Worm (Caenorhabditis elegans) whole organism, L2 larva: ENCODE results near the gene ZC395.4.

Source experiments
- C34F6.9 ChIP-seq: fragments of 150-350 bp; optimal IDR thresholded peaks from 2 replicates; lab custom pipeline; 2014; ENCODE audit warnings: missing biosample characterization, missing genetic modification characterization
- F13H6.1 ChIP-seq: sonication (generic microtip); optimal IDR thresholded peaks from 2 replicates; lab custom pipeline; 2016; ENCODE audit warnings: missing genetic modification characterization, missing compliant biosample characterization
- R02D3.7 ChIP-seq: fragments of 150-350 bp; optimal IDR thresholded peaks from 2 replicates; lab custom pipeline; 2014; ENCODE audit warnings: missing biosample characterization, missing genetic modification characterization
- Y55F3AM.14 ChIP-seq: fragments of 200-800 bp; sonication (Bioruptor generic); optimal IDR thresholded peaks from 2 replicates; lab custom pipeline; 2018; ENCODE audit warnings: mild to moderate bottlenecking, missing genetic modification characterization, missing compliant biosample characterization
- ZK546.5 ChIP-seq: sonication (generic microtip); optimal IDR thresholded peaks from 2 replicates; lab custom pipeline; 2017; ENCODE audit warnings: missing biosample characterization, missing genetic modification characterization
- alr-1 ChIP-seq: fragments of 150-350 bp; optimal IDR thresholded peaks from 2 replicates; lab custom pipeline; 2014; ENCODE audit warnings: missing biosample characterization, missing genetic modification characterization
- aly-2 ChIP-seq: fragments of 150-350 bp; optimal IDR thresholded peaks from 2 replicates; lab custom pipeline; 2014; ENCODE audit warnings: missing biosample characterization, missing genetic modification characterization
- ama-1 ChIP-seq: fragments of 150-350 bp; optimal IDR thresholded peaks from 2 replicates; lab custom pipeline; 2018; ENCODE audit warnings: inconsistent platforms
- blmp-1 ChIP-seq: sonication (generic microtip); optimal IDR thresholded peaks from 2 replicates; lab custom pipeline; 2017; ENCODE audit warnings: missing genetic modification characterization, mild to moderate bottlenecking, missing compliant biosample characterization, antibody characterized with exemption, moderate library complexity; ENCODE audit not compliant: insufficient read depth
- ceh-16 ChIP-seq: fragments of 150-350 bp; optimal IDR thresholded peaks from 2 replicates; lab custom pipeline; 2014; ENCODE audit warnings: missing biosample characterization, missing genetic modification characterization
- ceh-82 ChIP-seq: fragments of 150-350 bp; optimal IDR thresholded peaks from 2 replicates; lab custom pipeline; 2014; ENCODE audit warnings: missing biosample characterization, missing genetic modification characterization
- crh-2 ChIP-seq: sonication (generic microtip); optimal IDR thresholded peaks from 2 replicates; lab custom pipeline; 2017; ENCODE audit warnings: missing biosample characterization, missing genetic modification characterization
- dmd-4 ChIP-seq: sonication (generic microtip); optimal IDR thresholded peaks from 2 replicates; lab custom pipeline; 2017; ENCODE audit warnings: missing biosample characterization, missing genetic modification characterization
- egl-27 ChIP-seq: sonication (generic microtip); optimal IDR thresholded peaks from 3 replicates; lab custom pipeline; 2017; ENCODE audit warnings: missing biosample characterization, missing genetic modification reagents, missing genetic modification characterization
- elt-1 ChIP-seq: fragments of 150-350 bp; optimal IDR thresholded peaks from 2 replicates; lab custom pipeline; 2014; ENCODE audit warnings: missing biosample characterization, missing genetic modification characterization
- elt-3 ChIP-seq: sonication (generic microtip); optimal IDR thresholded peaks from 2 replicates; lab custom pipeline; 2017; ENCODE audit warnings: missing biosample characterization, missing genetic modification characterization
- fos-1 ChIP-seq: fragments of 150-350 bp; optimal IDR thresholded peaks from 2 replicates; lab custom pipeline; 2014; ENCODE audit warnings: missing biosample characterization, missing genetic modification characterization
- gmeb-1 ChIP-seq: fragments of 150-350 bp; optimal IDR thresholded peaks from 2 replicates; lab custom pipeline; 2014; ENCODE audit warnings: missing biosample characterization, missing genetic modification characterization
- lin-11 ChIP-seq: fragments of 150-350 bp; sonication (generic microtip); optimal IDR thresholded peaks from 2 replicates; lab custom pipeline; 2014; ENCODE audit warnings: missing biosample characterization, missing genetic modification characterization, inconsistent platforms, mixed read lengths
- lin-13 ChIP-seq: fragments of 150-350 bp; optimal IDR thresholded peaks from 2 replicates; lab custom pipeline; 2014; ENCODE audit warnings: missing biosample characterization, missing genetic modification reagents, missing genetic modification characterization
- lin-39 ChIP-seq: fragments of 150-350 bp; optimal IDR thresholded peaks from 2 replicates; lab custom pipeline; 2014; ENCODE audit warnings: missing biosample characterization, missing genetic modification reagents, missing genetic modification characterization
- lsy-2 ChIP-seq, 2 experiments: fragments of 150-350 bp in 1 of 2; sonication (generic microtip) in 1 of 2; optimal IDR thresholded peaks; 2 replicates each; lab custom pipeline; 2014 to 2017; ENCODE audit warnings: missing biosample characterization in 2 of 2, missing genetic modification characterization in 2 of 2
- mab-5 ChIP-seq: fragments of 150-350 bp; optimal IDR thresholded peaks from 2 replicates; lab custom pipeline; 2014; ENCODE audit warnings: missing biosample characterization, missing genetic modification characterization
- mbf-1 ChIP-seq: sonication (generic microtip); optimal IDR thresholded peaks from 2 replicates; lab custom pipeline; 2017; ENCODE audit warnings: missing biosample characterization, missing genetic modification characterization
- mdl-1 ChIP-seq, 2 experiments: fragments of 150-350 bp in 1 of 2; sonication (generic microtip) in 1 of 2; optimal IDR thresholded peaks; 2 replicates each; lab custom pipeline; 2017; ENCODE audit warnings: missing biosample characterization in 2 of 2, missing genetic modification characterization in 2 of 2
- nhr-10 ChIP-seq: sonication (generic microtip); optimal IDR thresholded peaks from 2 replicates; lab custom pipeline; 2017; ENCODE audit warnings: missing biosample characterization, missing genetic modification characterization
- nhr-11 ChIP-seq: fragments of 150-350 bp; optimal IDR thresholded peaks from 2 replicates; lab custom pipeline; 2014; ENCODE audit warnings: missing biosample characterization, missing genetic modification characterization
- nhr-12 ChIP-seq: fragments of 150-350 bp; optimal IDR thresholded peaks from 2 replicates; lab custom pipeline; 2014; ENCODE audit warnings: missing biosample characterization, missing genetic modification characterization
- nhr-129 ChIP-seq: fragments of 150-350 bp; optimal IDR thresholded peaks from 2 replicates; lab custom pipeline; 2014; ENCODE audit warnings: missing biosample characterization, missing genetic modification characterization
- nhr-21 ChIP-seq: fragments of 150-350 bp; optimal IDR thresholded peaks from 2 replicates; lab custom pipeline; 2014; ENCODE audit warnings: missing biosample characterization, missing genetic modification characterization
- nhr-23 ChIP-seq: fragments of 150-350 bp; optimal IDR thresholded peaks from 2 replicates; lab custom pipeline; 2014; ENCODE audit warnings: missing biosample characterization, missing genetic modification reagents, missing genetic modification characterization
- nhr-237 ChIP-seq: fragments of 150-350 bp; optimal IDR thresholded peaks from 2 replicates; lab custom pipeline; 2014; ENCODE audit warnings: missing biosample characterization, missing genetic modification characterization
- nhr-25 ChIP-seq: fragments of 150-350 bp; sonication (generic microtip); optimal IDR thresholded peaks from 3 replicates; lab custom pipeline; 2014; ENCODE audit warnings: missing biosample characterization, missing genetic modification characterization
- nhr-6 ChIP-seq: fragments of 150-350 bp; optimal IDR thresholded peaks from 2 replicates; lab custom pipeline; 2014; ENCODE audit warnings: missing biosample characterization, missing genetic modification characterization
- nhr-77 ChIP-seq: fragments of 150-350 bp; optimal IDR thresholded peaks from 2 replicates; lab custom pipeline; 2014; ENCODE audit warnings: missing biosample characterization, missing genetic modification characterization
- peb-1 ChIP-seq: fragments of 150-350 bp; optimal IDR thresholded peaks from 2 replicates; lab custom pipeline; 2014; ENCODE audit warnings: missing biosample characterization, missing genetic modification characterization
- sem-4 ChIP-seq: fragments of 150-350 bp; optimal IDR thresholded peaks from 2 replicates; lab custom pipeline; 2014; ENCODE audit warnings: missing biosample characterization, missing genetic modification reagents, missing genetic modification characterization
- skn-1 ChIP-seq: sonication (generic microtip); optimal IDR thresholded peaks from 2 replicates; lab custom pipeline; 2017; ENCODE audit warnings: missing biosample characterization, missing genetic modification characterization
- sma-3 ChIP-seq: sonication (generic microtip); optimal IDR thresholded peaks from 2 replicates; lab custom pipeline; 2016; ENCODE audit warnings: missing genetic modification reagents, missing genetic modification characterization, missing compliant biosample characterization
- sma-9 ChIP-seq, 2 experiments: fragments of 150-350 bp in 1 of 2; sonication (generic microtip) in 1 of 2; optimal IDR thresholded peaks; 2 replicates each; lab custom pipeline; 2014 to 2016; ENCODE audit warnings: missing genetic modification characterization in 2 of 2, mild to moderate bottlenecking in 1 of 2, missing biosample characterization in 1 of 2, missing compliant biosample characterization in 1 of 2, missing genetic modification reagents in 1 of 2, moderate library complexity in 1 of 2
- snpc-4 ChIP-seq: fragments of 150-350 bp; optimal IDR thresholded peaks from 2 replicates; lab custom pipeline; 2014; ENCODE audit warnings: missing biosample characterization, missing genetic modification characterization
- unc-55 ChIP-seq: fragments of 150-350 bp; sonication (generic microtip); optimal IDR thresholded peaks from 3 replicates; lab custom pipeline; 2014; ENCODE audit warnings: missing biosample characterization, missing genetic modification reagents, missing genetic modification characterization
- unc-62 ChIP-seq: fragments of 150-350 bp; optimal IDR thresholded peaks from 2 replicates; lab custom pipeline; 2014; ENCODE audit warnings: missing biosample characterization, missing genetic modification reagents, missing genetic modification characterization
- zag-1 ChIP-seq: fragments of 150-350 bp; optimal IDR thresholded peaks from 2 replicates; lab custom pipeline; 2014; ENCODE audit warnings: missing biosample characterization, missing genetic modification characterization
- ztf-11 ChIP-seq: sonication (generic microtip); optimal IDR thresholded peaks from 2 replicates; lab custom pipeline; 2017; ENCODE audit warnings: missing biosample characterization, missing genetic modification characterization
- ztf-4 ChIP-seq: fragments of 150-350 bp; optimal IDR thresholded peaks from 2 replicates; lab custom pipeline; 2014; ENCODE audit warnings: missing biosample characterization, missing genetic modification characterization

Gene ZC395.4

DNA sequence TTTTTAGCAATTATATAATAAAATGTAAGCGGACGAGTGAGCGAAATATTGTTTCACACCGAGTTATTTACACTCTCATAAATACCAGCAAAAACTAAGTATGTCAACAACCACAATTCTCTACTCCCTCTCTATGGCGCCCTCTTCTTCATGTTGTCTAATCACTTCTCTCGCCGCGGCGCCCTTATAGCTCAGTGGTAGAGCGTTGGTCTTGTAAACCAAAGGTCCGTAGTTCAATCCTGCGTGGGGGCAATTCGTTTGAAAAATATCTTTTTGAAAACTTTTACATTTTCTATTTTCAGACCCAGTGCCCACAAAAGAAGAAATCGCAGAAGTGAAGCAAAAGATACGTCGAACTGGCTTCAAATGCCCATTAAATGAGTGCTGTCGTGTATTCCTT is 35.8 kb downstream of the ZC395.4 start:
- no peak for TF ChIP-seq R02D3.7 (tag; lab: Kevin White, UChicago)
- TF ChIP-seq nhr-77 (tag; lab: Kevin White, UChicago): no peak
- TF ChIP-seq nhr-6 (tag; lab: Kevin White, UChicago): no peak
- no peak for TF ChIP-seq ZK546.5 (tag; lab: Kevin White, UChicago)
- peak; percentile 70 for TF ChIP-seq sma-9 (GFP tag; optimal IDR thresholded peaks at IDR 0.05; lab: Kevin White, UChicago)
- no peak for TF ChIP-seq sma-9 (tag; optimal IDR thresholded peaks at IDR 0.05; lab: Kevin White, UChicago)
- TF ChIP-seq lin-39: no peak
- no peak for TF ChIP-seq mbf-1 (tag; lab: Kevin White, UChicago)
- TF ChIP-seq nhr-21 (tag; lab: Kevin White, UChicago): peak; percentile 7
- TF ChIP-seq lsy-2 (tag; optimal IDR thresholded peaks at IDR 0.05; lab: Kevin White, UChicago): peak; percentile 44 to 58
- no peak for TF ChIP-seq mdl-1 (tag; optimal IDR thresholded peaks at IDR 0.05; lab: Kevin White, UChicago)
- no peak for TF ChIP-seq ama-1 (lab: Kevin White, UChicago)
- peak; percentile 63 for TF ChIP-seq Y55F3AM.14 (GFP tag; lab: Kevin White, UChicago)
- TF ChIP-seq aly-2 (tag; lab: Kevin White, UChicago): no peak
- TF ChIP-seq snpc-4 (tag; lab: Kevin White, UChicago): no peak
- no peak for TF ChIP-seq nhr-25 (tag; lab: Kevin White, UChicago)
- no peak for TF ChIP-seq skn-1 (tag; lab: Kevin White, UChicago)
- TF ChIP-seq sma-3: peak; percentile 40
- TF ChIP-seq egl-27 (tag; lab: Kevin White, UChicago): peak; percentile 29
- no peak for TF ChIP-seq elt-3 (tag; lab: Kevin White, UChicago)
- TF ChIP-seq crh-2 (tag; lab: Kevin White, UChicago): peak; percentile 42
- peak; percentile 33 for TF ChIP-seq C34F6.9 (tag; lab: Kevin White, UChicago)
- peak; percentile 52 for TF ChIP-seq gmeb-1
- peak; percentile 6 for TF ChIP-seq ztf-4 (tag; lab: Kevin White, UChicago)
- peak; percentile 38 for TF ChIP-seq unc-55
- no peak for TF ChIP-seq ceh-16
- no peak for TF ChIP-seq nhr-23 (tag; lab: Kevin White, UChicago)
- no peak for TF ChIP-seq alr-1
- peak; percentile 46 for TF ChIP-seq lin-13 (GFP tag; lab: Kevin White, UChicago)
- TF ChIP-seq peb-1 (tag; lab: Kevin White, UChicago): no peak
- no peak for TF ChIP-seq F13H6.1 (tag; lab: Kevin White, UChicago)
- TF ChIP-seq elt-1 (tag; lab: Kevin White, UChicago): no peak
- TF ChIP-seq ceh-82 (tag; lab: Kevin White, UChicago): no peak
- no peak for TF ChIP-seq nhr-11 (tag; lab: Kevin White, UChicago)
- TF ChIP-seq lin-11 (tag; lab: Kevin White, UChicago): no peak
- TF ChIP-seq nhr-129 (tag; lab: Kevin White, UChicago): peak; percentile 69
- TF ChIP-seq fos-1 (tag; lab: Kevin White, UChicago): peak; percentile 49
- TF ChIP-seq blmp-1: no peak
- TF ChIP-seq mab-5 (tag; lab: Kevin White, UChicago): no peak
- no peak for TF ChIP-seq nhr-10 (tag; lab: Kevin White, UChicago)

DNA sequence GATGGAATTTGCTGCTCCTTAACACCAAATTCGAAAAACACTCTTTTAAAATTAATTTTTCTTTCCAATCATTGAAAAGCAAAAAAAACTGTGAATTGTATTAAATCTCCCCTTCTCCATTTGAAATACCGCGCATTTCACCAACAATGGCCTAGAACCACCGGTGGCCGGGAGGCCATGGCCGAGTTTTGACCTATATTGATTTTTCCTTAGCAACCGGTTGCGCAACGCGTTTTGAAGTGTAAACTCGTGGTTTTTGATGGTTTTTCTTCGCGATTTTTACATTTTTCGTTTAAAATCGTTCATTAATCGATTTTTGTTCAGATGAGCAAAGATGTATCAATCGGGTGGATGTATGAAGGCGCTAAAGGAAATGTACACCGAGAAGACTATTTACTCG is 38.4 kb downstream of the ZC395.4 start, which contains the start of gene mog-3:
TSS of gene mog-3 (plus strand) at position 319 of the 400 bp plus-strand sequence.
- TF ChIP-seq F13H6.1 (tag; lab: Kevin White, UChicago) (peak; percentile 66), blmp-1 (no peak), ztf-11 (no peak), elt-1 (tag; lab: Kevin White, UChicago) (no peak), sem-4 (tag; lab: Kevin White, UChicago) (no peak), crh-2 (tag; lab: Kevin White, UChicago) (peak; percentile 62), nhr-77 (tag; lab: Kevin White, UChicago) (no peak), nhr-11 (tag; lab: Kevin White, UChicago) (no peak), nhr-12 (tag; lab: Kevin White, UChicago) (no peak), dmd-4 (tag; lab: Kevin White, UChicago) (no peak), gmeb-1 (peak; percentile 93), egl-27 (tag; lab: Kevin White, UChicago) (no peak), nhr-25 (tag; lab: Kevin White, UChicago) (peak; percentile 45), ZK546.5 (tag; lab: Kevin White, UChicago) (no peak), alr-1 (no peak), lin-13 (GFP tag; lab: Kevin White, UChicago) (peak; percentile 52), zag-1 (tag; lab: Kevin White, UChicago) (no peak), lin-11 (tag; lab: Kevin White, UChicago) (peak; percentile 52), skn-1 (tag; lab: Kevin White, UChicago) (no peak), elt-3 (tag; lab: Kevin White, UChicago) (no peak), ztf-4 (tag; lab: Kevin White, UChicago) (no peak), Y55F3AM.14 (GFP tag; lab: Kevin White, UChicago) (no peak), fos-1 (tag; lab: Kevin White, UChicago) (peak; percentile 9), sma-3 (peak; percentile 55), lsy-2 (tag; optimal IDR thresholded peaks at IDR 0.05; lab: Kevin White, UChicago) (peak; percentile 36 to 77), nhr-129 (tag; lab: Kevin White, UChicago) (peak; percentile 35), nhr-10 (tag; lab: Kevin White, UChicago) (no peak), lin-39 (no peak), ama-1 (lab: Kevin White, UChicago) (peak; percentile 54), mbf-1 (tag; lab: Kevin White, UChicago) (no peak), mdl-1 (tag; optimal IDR thresholded peaks at IDR 0.05; lab: Kevin White, UChicago) (no peak), unc-55 (peak; percentile 76), C34F6.9 (tag; lab: Kevin White, UChicago) (peak; percentile 75), R02D3.7 (tag; lab: Kevin White, UChicago) (no peak), aly-2 (tag; lab: Kevin White, UChicago) (no peak), mab-5 (tag; lab: Kevin White, UChicago) (no peak), snpc-4 (tag; lab: Kevin White, UChicago) (no peak), sma-9 (GFP tag; optimal IDR thresholded peaks at IDR 0.05; lab: Kevin White, UChicago) (peak; percentile 74), sma-9 (tag; optimal IDR thresholded peaks at IDR 0.05; lab: Kevin White, UChicago) (no peak), nhr-6 (tag; lab: Kevin White, UChicago) (no peak), nhr-237 (no peak), ceh-16 (no peak), unc-62 (GFP tag; lab: Kevin White, UChicago) (no peak)
